Fruit fly (Drosophila melanogaster) whole organism, embryonic: ENCODE measurements around the gene pug.

Source experiments
- Adf1 ChIP-seq: fragments of 200-800 bp; sonication (Bioruptor generic); IDR thresholded peaks from 2 replicates; pipeline ENCODE4 v1.3.6; 2022; ENCODE audit warnings: missing biosample characterization, missing genetic modification characterization
- CG10431 ChIP-seq: fragments of 200-800 bp; sonication (Bioruptor generic); optimal IDR thresholded peaks from 3 replicates; lab custom pipeline; 2018; ENCODE audit warnings: missing biosample characterization, mild to moderate bottlenecking, missing genetic modification characterization
- CG11560 ChIP-seq: fragments of 200-800 bp; sonication (Bioruptor generic); IDR thresholded peaks from 3 replicates; pipeline ENCODE4 v1.3.6; 2022; ENCODE audit warnings: missing biosample characterization, missing genetic modification characterization
- CG12071 ChIP-seq: fragments of 200-800 bp; sonication (Bioruptor generic); optimal IDR thresholded peaks from 3 replicates; lab custom pipeline; 2018; ENCODE audit warnings: missing biosample characterization, mild to moderate bottlenecking, missing genetic modification characterization
- CG12391 ChIP-seq: fragments of 200-800 bp; sonication (Bioruptor generic); optimal IDR thresholded peaks from 3 replicates; lab custom pipeline; 2018; ENCODE audit warnings: missing biosample characterization, mild to moderate bottlenecking, missing genetic modification characterization, moderate library complexity
- CG14014 ChIP-seq: fragments of 200-800 bp; sonication (Bioruptor generic); IDR thresholded peaks from 2 replicates; pipeline ENCODE4 v1.3.6; 2022; ENCODE audit warnings: missing biosample characterization, missing genetic modification characterization
- CG14441 ChIP-seq: fragments of 200-800 bp; sonication (Bioruptor generic); IDR thresholded peaks from 2 replicates; pipeline ENCODE4 v1.3.6; 2022; ENCODE audit warnings: missing biosample characterization, missing genetic modification characterization
- CG14965 ChIP-seq: fragments of 200-800 bp; sonication (Bioruptor generic); optimal IDR thresholded peaks from 2 replicates; lab custom pipeline; 2016; ENCODE audit warnings: missing biosample characterization, missing genetic modification characterization, borderline replicate concordance
- CG1529 ChIP-seq: fragments of 200-800 bp; sonication (Bioruptor generic); optimal IDR thresholded peaks from 3 replicates; lab custom pipeline; 2018; ENCODE audit warnings: missing biosample characterization, missing genetic modification characterization
- CG17328 ChIP-seq: fragments of 200-800 bp; sonication (Bioruptor generic); IDR thresholded peaks from 2 replicates; pipeline ENCODE4 v1.3.6; 2022; ENCODE audit warnings: missing biosample characterization, missing genetic modification characterization
- CG2120 ChIP-seq: fragments of 200-800 bp; sonication (Bioruptor generic); optimal IDR thresholded peaks from 3 replicates; lab custom pipeline; 2016; ENCODE audit warnings: missing biosample characterization, missing genetic modification characterization
- CG2199 ChIP-seq: fragments of 200-800 bp; sonication (Bioruptor generic); IDR thresholded peaks from 3 replicates; pipeline ENCODE4 v1.3.6; 2022; ENCODE audit warnings: missing biosample characterization, missing genetic modification characterization
- CG2889 ChIP-seq: fragments of 200-800 bp; sonication (Bioruptor generic); IDR thresholded peaks from 3 replicates; pipeline ENCODE4 v1.3.6; 2022; ENCODE audit warnings: missing biosample characterization, missing genetic modification characterization
- CG30431 ChIP-seq: fragments of 200-800 bp; sonication (Bioruptor generic); optimal IDR thresholded peaks from 2 replicates; lab custom pipeline; 2017; ENCODE audit warnings: missing biosample characterization, missing genetic modification characterization
- CG31224 ChIP-seq: fragments of 200-800 bp; sonication (Bioruptor generic); IDR thresholded peaks from 2 replicates; pipeline ENCODE4 v1.3.6; 2022; ENCODE audit warnings: missing biosample characterization, missing genetic modification characterization
- CG31388 ChIP-seq: fragments of 200-800 bp; sonication (Bioruptor generic); optimal IDR thresholded peaks from 2 replicates; lab custom pipeline; 2016; ENCODE audit warnings: missing biosample characterization, missing genetic modification characterization
- CG34422 ChIP-seq: fragments of 200-800 bp; sonication (Bioruptor generic); IDR thresholded peaks from 3 replicates; pipeline ENCODE4 v1.3.6; 2022; ENCODE audit warnings: missing biosample characterization, missing genetic modification characterization
- CG3995 ChIP-seq: fragments of 200-800 bp; sonication (Bioruptor generic); optimal IDR thresholded peaks from 3 replicates; lab custom pipeline; 2016; ENCODE audit warnings: missing biosample characterization, missing genetic modification characterization
- CG4707 ChIP-seq: fragments of 200-800 bp; sonication (Bioruptor generic); optimal IDR thresholded peaks from 2 replicates; lab custom pipeline; 2018; ENCODE audit warnings: missing biosample characterization, mild to moderate bottlenecking, missing genetic modification characterization, moderate library complexity
- CG4730 ChIP-seq: fragments of 200-800 bp; sonication (Bioruptor generic); IDR thresholded peaks from 2 replicates; pipeline ENCODE4 v1.3.6; 2022; ENCODE audit warnings: missing biosample characterization, missing genetic modification characterization
- CG6254 ChIP-seq: fragments of 200-800 bp; sonication (Bioruptor generic); optimal IDR thresholded peaks from 3 replicates; lab custom pipeline; 2017; ENCODE audit warnings: mild to moderate bottlenecking, missing biosample characterization, missing genetic modification reagents, missing genetic modification characterization
- CG6791 ChIP-seq: fragments of 200-800 bp; sonication (Bioruptor generic); IDR thresholded peaks from 3 replicates; pipeline ENCODE4 v1.3.6; 2022; ENCODE audit warnings: missing biosample characterization, missing genetic modification characterization; ENCODE audit not compliant: partially characterized antibody
- CG6813 ChIP-seq: fragments of 200-800 bp; sonication (Bioruptor generic); optimal IDR thresholded peaks from 2 replicates; lab custom pipeline; 2017; ENCODE audit warnings: missing biosample characterization, missing genetic modification characterization, mild to moderate bottlenecking, moderate library complexity, missing genetic modification reagents
- CG8290 ChIP-seq, 3 experiments: fragments of 200-800 bp; sonication (Bioruptor generic); optimal IDR thresholded peaks; 2 replicates each; lab custom pipeline; 2016 to 2019; ENCODE audit warnings: missing biosample characterization in 3 of 3, missing genetic modification characterization in 3 of 3, mild to moderate bottlenecking in 2 of 3, moderate library complexity in 1 of 3
- CG8359 ChIP-seq: fragments of 200-800 bp; sonication (Bioruptor generic); optimal IDR thresholded peaks from 2 replicates; lab custom pipeline; 2017; ENCODE audit warnings: missing biosample characterization, mild to moderate bottlenecking, missing genetic modification characterization, borderline replicate concordance
- D19A ChIP-seq: fragments of 200-800 bp; optimal IDR thresholded peaks from 3 replicates; lab custom pipeline; 2019; ENCODE audit warnings: missing biosample characterization, mild to moderate bottlenecking, missing genetic modification characterization, moderate library complexity
- Dfd ChIP-seq, 2 experiments: fragments of >200 bp; optimal IDR thresholded peaks; 2 replicates each; lab custom pipeline; 2017; ENCODE audit warnings: missing biosample characterization in 2 of 2, missing genetic modification characterization in 2 of 2
- Doc2 ChIP-seq: fragments of 200-800 bp; sonication (Bioruptor generic); IDR thresholded peaks from 2 replicates; pipeline ENCODE4 v1.3.6; 2022; ENCODE audit warnings: missing biosample characterization, missing genetic modification characterization
- E2f2 ChIP-seq: fragments of 200-800 bp; sonication (Bioruptor generic); IDR thresholded peaks from 2 replicates; pipeline ENCODE4 v1.3.6; 2022; ENCODE audit warnings: missing biosample characterization, missing genetic modification characterization
- Elba2 ChIP-seq: fragments of 200-800 bp; sonication (Bioruptor generic); optimal IDR thresholded peaks from 3 replicates; lab custom pipeline; 2016; ENCODE audit warnings: missing biosample characterization, missing genetic modification characterization
- Fer1 ChIP-seq: fragments of 200-800 bp; sonication (Bioruptor generic); optimal IDR thresholded peaks from 2 replicates; lab custom pipeline; 2017; ENCODE audit warnings: missing biosample characterization, mild to moderate bottlenecking, missing genetic modification characterization
- MESR4 ChIP-seq: fragments of 200-800 bp; sonication (Bioruptor generic); optimal IDR thresholded peaks from 2 replicates; lab custom pipeline; 2018; ENCODE audit warnings: missing biosample characterization, mild to moderate bottlenecking, missing genetic modification characterization, moderate library complexity
- Med ChIP-seq: fragments of 200-800 bp; sonication (Bioruptor generic); peaks from one replicate; lab custom pipeline; 2016; ENCODE audit warnings: missing biosample characterization, missing genetic modification characterization, mild to moderate bottlenecking, inconsistent platforms, moderate library complexity
- Myb ChIP-seq: fragments of 200-800 bp; sonication (Bioruptor generic); optimal IDR thresholded peaks from 2 replicates; lab custom pipeline; 2016; ENCODE audit warnings: missing biosample characterization, missing genetic modification characterization
- amos ChIP-seq: fragments of 200-800 bp; sonication (Bioruptor generic); IDR thresholded peaks from 2 replicates; pipeline ENCODE4 v1.3.6; 2022; ENCODE audit warnings: missing biosample characterization, missing genetic modification characterization; ENCODE audit not compliant: partially characterized antibody
- corto ChIP-seq: fragments of 200-800 bp; sonication (Bioruptor generic); optimal IDR thresholded peaks from 2 replicates; lab custom pipeline; 2016; ENCODE audit warnings: missing biosample characterization, mild to moderate bottlenecking, missing genetic modification characterization, moderate library complexity
- dati ChIP-seq: fragments of 200-800 bp; sonication (Bioruptor generic); IDR thresholded peaks from 2 replicates; pipeline ENCODE4 v1.3.6; 2022; ENCODE audit warnings: missing biosample characterization, missing genetic modification characterization
- dpn ChIP-seq, 2 experiments: fragments of 200-800 bp; sonication (Bioruptor generic); optimal IDR thresholded peaks; 3 replicates each; lab custom pipeline; 2016; ENCODE audit warnings: missing biosample characterization in 2 of 2, missing genetic modification characterization in 2 of 2
- esg ChIP-seq: fragments of 200-800 bp; sonication (Bioruptor generic); conservative IDR thresholded peaks from 2 replicates; pipeline ENCODE4 v1.3.6; 2022; ENCODE audit warnings: missing biosample characterization, missing genetic modification characterization
- fd3F ChIP-seq: fragments of 200-800 bp; sonication (Bioruptor generic); optimal IDR thresholded peaks from 2 replicates; lab custom pipeline; 2018; ENCODE audit warnings: missing biosample characterization, mild to moderate bottlenecking, missing genetic modification characterization, moderate library complexity
- gfzf ChIP-seq: fragments of 200-800 bp; sonication (Bioruptor generic); optimal IDR thresholded peaks from 2 replicates; lab custom pipeline; 2016; ENCODE audit warnings: missing biosample characterization, mild to moderate bottlenecking, missing genetic modification characterization, moderate library complexity
- insv ChIP-seq, 2 experiments: fragments of 200-800 bp; sonication (Bioruptor generic); optimal IDR thresholded peaks; 3 replicates each; lab custom pipeline; 2016 to 2018; ENCODE audit warnings: missing biosample characterization in 2 of 2, missing genetic modification characterization in 2 of 2
- knrl ChIP-seq: fragments of 200-800 bp; sonication (Bioruptor generic); IDR thresholded peaks from 3 replicates; pipeline ENCODE4 v1.3.6; 2022; ENCODE audit warnings: missing biosample characterization, missing genetic modification characterization; ENCODE audit not compliant: partially characterized antibody
- mam ChIP-seq: fragments of 200-800 bp; sonication (Bioruptor generic); optimal IDR thresholded peaks from 3 replicates; lab custom pipeline; 2016; ENCODE audit warnings: missing biosample characterization, missing genetic modification characterization
- nom ChIP-seq: fragments of 200-800 bp; sonication (Bioruptor generic); optimal IDR thresholded peaks from 2 replicates; lab custom pipeline; 2017; ENCODE audit warnings: missing biosample characterization, missing genetic modification characterization, mild to moderate bottlenecking, moderate library complexity, missing genetic modification reagents
- pzg ChIP-seq: fragments of 200-800 bp; sonication (Bioruptor generic); optimal IDR thresholded peaks from 3 replicates; lab custom pipeline; 2018; ENCODE audit warnings: missing biosample characterization, mild to moderate bottlenecking, missing genetic modification characterization, moderate library complexity
- sim ChIP-seq: fragments of 200-800 bp; sonication (Bioruptor generic); IDR thresholded peaks from 2 replicates; pipeline ENCODE4 v1.3.6; 2022; ENCODE audit warnings: missing biosample characterization, missing genetic modification characterization
- slp2 ChIP-seq: fragments of 200-800 bp; sonication (Bioruptor generic); optimal IDR thresholded peaks from 2 replicates; lab custom pipeline; 2016; ENCODE audit warnings: missing biosample characterization, missing genetic modification characterization
- sna ChIP-seq: fragments of 200-800 bp; sonication (Bioruptor generic); IDR thresholded peaks from 2 replicates; pipeline ENCODE4 v1.3.6; 2022; ENCODE audit warnings: missing biosample characterization, missing genetic modification characterization; ENCODE audit not compliant: partially characterized antibody

pug gene

dm6 chr3R:10684284-10684683 is 12.1 kb upstream of the pug start (continued):
- TF ChIP-seq insv (GFP tag; optimal IDR thresholded peaks at IDR 0.05; lab: Kevin White, UChicago) (no peak), CG2120 (GFP tag; lab: Kevin White, UChicago) (peak; percentile 44), nom (GFP tag; lab: Kevin White, UChicago) (no peak), D19A (tag; lab: Kevin White, UChicago) (peak; percentile 77), dpn (GFP tag; optimal IDR thresholded peaks at IDR 0.05; lab: Kevin White, UChicago) (peak; percentile 54 to 58), sna (GFP tag; lab: Robert Waterston, UW) (no peak), pzg (no peak), gfzf (no peak), CG2199 (peak; percentile 63; the same call in 1 of the 3 replicates), CG14965 (GFP tag; lab: Kevin White, UChicago) (no peak), CG12071 (GFP tag; lab: Kevin White, UChicago) (peak; percentile 25), MESR4 (no peak), Myb (peak; percentile 4), CG34422 (no peak; the same call in 2 of the 3 replicates), CG6254 (GFP tag; lab: Kevin White, UChicago) (peak; percentile 56), CG14441 (GFP tag; lab: Robert Waterston, UW) (peak; percentile 81), CG10431 (no peak), CG1529 (peak; percentile 22), Doc2 (no peak), CG8359 (no peak), CG30431 (GFP tag; lab: Kevin White, UChicago) (no peak), CG4707 (peak; percentile 17), corto (GFP tag; lab: Kevin White, UChicago) (no peak), sim (GFP tag; lab: Robert Waterston, UW) (no peak), Adf1 (GFP tag; lab: Robert Waterston, UW) (no peak), CG8290 (GFP tag; optimal IDR thresholded peaks at IDR 0.05; lab: Kevin White, UChicago) (no peak), CG8290 (tag; optimal IDR thresholded peaks at IDR 0.05; lab: Kevin White, UChicago) (peak in 1 of 2 experiments; percentile 63)
- TF ChIP-seq, all 482 proteins: peak for 271

dm6 chr3R:10686307-10687094 is 9.8 kb upstream of the pug start, which contains the start of gene Skel:
Gene Skel (plus strand): TSS chr3R:10686943.
- no peak for TF ChIP-seq CG3995 (GFP tag; lab: Kevin White, UChicago)
- TF ChIP-seq amos (GFP tag; lab: Robert Waterston, UW): peak; percentile 16; the same call in 1 of the 2 replicates
- TF ChIP-seq MESR4: no peak
- no peak for TF ChIP-seq fd3F (GFP tag; lab: Kevin White, UChicago)
- TF ChIP-seq CG31224: no peak
- TF ChIP-seq CG2889 (GFP tag; lab: Robert Waterston, UW): no peak
- TF ChIP-seq CG11560: no peak
- no peak for TF ChIP-seq mam (GFP tag; lab: Kevin White, UChicago)
- 0 out of 2 replicates have a peak, but pooled peaks have one; percentile 5 for TF ChIP-seq CG17328 (GFP tag; lab: Robert Waterston, UW)
- TF ChIP-seq CG6791 (GFP tag; lab: Robert Waterston, UW): no peak
- no peak for TF ChIP-seq E2f2
- TF ChIP-seq CG4730 (GFP tag; lab: Robert Waterston, UW): no peak
- TF ChIP-seq CG31388 (GFP tag; lab: Kevin White, UChicago): no peak
- peak; percentile 56 for TF ChIP-seq Med (GFP tag; lab: Kevin White, UChicago)
- no peak for TF ChIP-seq Elba2 (GFP tag; lab: Kevin White, UChicago)
- peak; percentile 29; the same call in 1 of the 2 replicates for TF ChIP-seq CG14014 (GFP tag; lab: Robert Waterston, UW)
- no peak for TF ChIP-seq slp2 (GFP tag; lab: Kevin White, UChicago)
- no peak for TF ChIP-seq corto (GFP tag; lab: Kevin White, UChicago)
- no peak for TF ChIP-seq esg (GFP tag; lab: Robert Waterston, UW)
- TF ChIP-seq Fer1 (GFP tag; lab: Kevin White, UChicago): no peak
- TF ChIP-seq CG12391 (tag; lab: Kevin White, UChicago): no peak
- no peak for TF ChIP-seq CG6813 (GFP tag; lab: Kevin White, UChicago)
- TF ChIP-seq Dfd (GFP tag; optimal IDR thresholded peaks at IDR 0.05; lab: Kevin White, UChicago): no peak
- TF ChIP-seq dati (GFP tag; lab: Robert Waterston, UW): no peak
- peak; percentile 59 for TF ChIP-seq Adf1 (GFP tag; lab: Robert Waterston, UW)
- TF ChIP-seq knrl (GFP tag; lab: Robert Waterston, UW): no peak
